Fruit fly (Drosophila melanogaster) whole organism, embryonic: ENCODE data around the gene Tg.
A peak's percentile ranks its signal among the peaks of the same experiment; 100 is the strongest.

Source experiments
- CG10565 ChIP-seq: fragments of 200-800 bp; sonication (Bioruptor generic); optimal IDR thresholded peaks from 3 replicates; lab custom pipeline; 2016; ENCODE audit warnings: missing biosample characterization, mild to moderate bottlenecking, missing genetic modification characterization
- CG10959 ChIP-seq: fragments of 200-800 bp; sonication (Bioruptor generic); IDR thresholded peaks from 2 replicates; pipeline ENCODE4 v1.3.6; 2022; ENCODE audit warnings: missing biosample characterization, missing genetic modification characterization
- CG11456 ChIP-seq: fragments of 200-800 bp; sonication (Bioruptor generic); IDR thresholded peaks from 3 replicates; pipeline ENCODE4 v1.3.6; 2022; ENCODE audit warnings: missing biosample characterization, missing genetic modification characterization
- CG12659 ChIP-seq: fragments of 200-800 bp; sonication (Bioruptor generic); optimal IDR thresholded peaks from 3 replicates; lab custom pipeline; 2017; ENCODE audit warnings: mild to moderate bottlenecking, missing biosample characterization, missing genetic modification reagents, missing genetic modification characterization
- CG13775 ChIP-seq: fragments of 200-800 bp; sonication (Bioruptor generic); optimal IDR thresholded peaks from 3 replicates; lab custom pipeline; 2017; ENCODE audit warnings: missing biosample characterization, mild to moderate bottlenecking, missing genetic modification characterization
- CG17829 ChIP-seq: fragments of 200-800 bp; optimal IDR thresholded peaks from 2 replicates; lab custom pipeline; 2019; ENCODE audit warnings: missing biosample characterization, mild to moderate bottlenecking, missing genetic modification characterization, moderate library complexity
- CG17912 ChIP-seq: fragments of 200-800 bp; sonication (Bioruptor generic); optimal IDR thresholded peaks from 2 replicates; lab custom pipeline; 2018; ENCODE audit warnings: missing biosample characterization, mild to moderate bottlenecking, missing genetic modification characterization
- CG2678 ChIP-seq: fragments of 200-800 bp; sonication (Bioruptor generic); optimal IDR thresholded peaks from 3 replicates; lab custom pipeline; 2019; ENCODE audit warnings: missing biosample characterization, mild to moderate bottlenecking, missing genetic modification characterization, moderate library complexity
- CG2875 ChIP-seq: fragments of 200-800 bp; sonication (Bioruptor generic); optimal IDR thresholded peaks from 2 replicates; lab custom pipeline; 2017; ENCODE audit warnings: missing biosample characterization, mild to moderate bottlenecking, missing genetic modification characterization, missing genetic modification reagents
- CG30431 ChIP-seq: fragments of 200-800 bp; sonication (Bioruptor generic); optimal IDR thresholded peaks from 2 replicates; lab custom pipeline; 2017; ENCODE audit warnings: missing biosample characterization, missing genetic modification characterization
- CG3838 ChIP-seq: fragments of 200-800 bp; sonication (Bioruptor generic); optimal IDR thresholded peaks from 3 replicates; lab custom pipeline; 2016; ENCODE audit warnings: missing biosample characterization, missing genetic modification characterization
- CG3847 ChIP-seq: fragments of 200-800 bp; sonication (Bioruptor generic); IDR thresholded peaks from 2 replicates; pipeline ENCODE4 v1.3.6; 2022; ENCODE audit warnings: missing biosample characterization, missing genetic modification characterization
- CG3995 ChIP-seq: fragments of 200-800 bp; sonication (Bioruptor generic); optimal IDR thresholded peaks from 3 replicates; lab custom pipeline; 2016; ENCODE audit warnings: missing biosample characterization, missing genetic modification characterization
- CG4404 ChIP-seq: fragments of 200-800 bp; sonication (Bioruptor generic); IDR thresholded peaks from 2 replicates; pipeline ENCODE4 v1.3.6; 2022; ENCODE audit warnings: missing biosample characterization, missing genetic modification characterization
- CG5953 ChIP-seq: fragments of 200-800 bp; sonication (Bioruptor generic); IDR thresholded peaks from 2 replicates; pipeline ENCODE4 v1.3.6; 2022; ENCODE audit warnings: missing biosample characterization, missing genetic modification characterization
- CG6683 ChIP-seq: fragments of 200-800 bp; sonication (Bioruptor generic); optimal IDR thresholded peaks from 2 replicates; lab custom pipeline; 2017; ENCODE audit warnings: missing biosample characterization, mild to moderate bottlenecking, missing genetic modification characterization, missing genetic modification reagents
- CG6689 ChIP-seq: fragments of 200-800 bp; sonication (Bioruptor generic); IDR thresholded peaks from 2 replicates; pipeline ENCODE4 v1.3.6; 2022; ENCODE audit warnings: missing biosample characterization, missing genetic modification characterization
- CG6791 ChIP-seq: fragments of 200-800 bp; sonication (Bioruptor generic); IDR thresholded peaks from 3 replicates; pipeline ENCODE4 v1.3.6; 2022; ENCODE audit warnings: missing biosample characterization, missing genetic modification characterization; ENCODE audit not compliant: partially characterized antibody
- CG7745 ChIP-seq: fragments of 200-800 bp; sonication (Bioruptor generic); optimal IDR thresholded peaks from 2 replicates; lab custom pipeline; 2018; ENCODE audit warnings: missing biosample characterization, mild to moderate bottlenecking, missing genetic modification characterization, moderate library complexity
- CG8924 ChIP-seq: fragments of 200-800 bp; optimal IDR thresholded peaks from 3 replicates; lab custom pipeline; 2019; ENCODE audit warnings: missing biosample characterization, mild to moderate bottlenecking, missing genetic modification characterization, moderate library complexity
- CG9437 ChIP-seq: fragments of 200-800 bp; sonication (Bioruptor generic); optimal IDR thresholded peaks from 2 replicates; lab custom pipeline; 2018; ENCODE audit warnings: missing biosample characterization, mild to moderate bottlenecking, missing genetic modification characterization
- CG9876 ChIP-seq: fragments of 200-800 bp; sonication (Bioruptor generic); optimal IDR thresholded peaks from 2 replicates; lab custom pipeline; 2016; ENCODE audit warnings: missing biosample characterization, missing genetic modification characterization
- Camta ChIP-seq: fragments of 200-800 bp; sonication (Bioruptor generic); optimal IDR thresholded peaks from 2 replicates; lab custom pipeline; 2016; ENCODE audit warnings: missing biosample characterization, missing genetic modification characterization
- Dp ChIP-seq: fragments of 200-800 bp; sonication (Bioruptor generic); optimal IDR thresholded peaks from 2 replicates; lab custom pipeline; 2018; ENCODE audit warnings: missing biosample characterization, mild to moderate bottlenecking, missing genetic modification characterization, moderate library complexity
- E2f2 ChIP-seq: fragments of 200-800 bp; sonication (Bioruptor generic); IDR thresholded peaks from 2 replicates; pipeline ENCODE4 v1.3.6; 2022; ENCODE audit warnings: missing biosample characterization, missing genetic modification characterization
- HLH3B ChIP-seq: fragments of 200-800 bp; sonication (Bioruptor generic); IDR thresholded peaks from 2 replicates; pipeline ENCODE4 v1.3.6; 2022; ENCODE audit warnings: missing biosample characterization, missing genetic modification characterization
- HLHmδ ChIP-seq: fragments of 200-800 bp; sonication (Bioruptor generic); optimal IDR thresholded peaks from 2 replicates; lab custom pipeline; 2018; ENCODE audit warnings: missing biosample characterization, mild to moderate bottlenecking, missing genetic modification characterization, moderate library complexity
- Hey ChIP-seq: fragments of 200-800 bp; sonication (Bioruptor generic); optimal IDR thresholded peaks from 3 replicates; lab custom pipeline; 2018; ENCODE audit warnings: missing biosample characterization, mild to moderate bottlenecking, missing genetic modification characterization
- Max ChIP-seq: fragments of 200-800 bp; sonication (Bioruptor generic); optimal IDR thresholded peaks from 2 replicates; lab custom pipeline; 2016; ENCODE audit warnings: missing biosample characterization, mild to moderate bottlenecking, missing genetic modification characterization
- Rfx ChIP-seq: fragments of 200-800 bp; sonication (Bioruptor generic); IDR thresholded peaks from 2 replicates; pipeline ENCODE4 v1.3.6; 2022; ENCODE audit warnings: missing biosample characterization, missing genetic modification characterization
- Six4 ChIP-seq: fragments of 200-800 bp; sonication (Bioruptor generic); optimal IDR thresholded peaks from 2 replicates; lab custom pipeline; 2016; ENCODE audit warnings: missing biosample characterization, missing genetic modification characterization
- Xrp1 ChIP-seq: fragments of 200-800 bp; sonication (Bioruptor generic); IDR thresholded peaks from 2 replicates; pipeline ENCODE4 v1.3.6; 2022; ENCODE audit warnings: missing biosample characterization, missing genetic modification characterization
- amos ChIP-seq: fragments of 200-800 bp; sonication (Bioruptor generic); IDR thresholded peaks from 2 replicates; pipeline ENCODE4 v1.3.6; 2022; ENCODE audit warnings: missing biosample characterization, missing genetic modification characterization; ENCODE audit not compliant: partially characterized antibody
- br ChIP-seq: fragments of >200 bp; optimal IDR thresholded peaks from 2 replicates; lab custom pipeline; 2017
- chn ChIP-seq: fragments of 200-800 bp; sonication (Bioruptor generic); optimal IDR thresholded peaks from 2 replicates; lab custom pipeline; 2016; ENCODE audit warnings: missing biosample characterization, missing genetic modification characterization
- da ChIP-seq: fragments of 200-800 bp; sonication (Bioruptor generic); optimal IDR thresholded peaks from 2 replicates; lab custom pipeline; 2016; ENCODE audit warnings: missing biosample characterization, missing genetic modification characterization
- emc ChIP-seq: fragments of 200-800 bp; sonication (Bioruptor generic); optimal IDR thresholded peaks from 2 replicates; lab custom pipeline; 2016; ENCODE audit warnings: missing biosample characterization, missing genetic modification characterization
- h ChIP-seq: fragments of >200 bp; optimal IDR thresholded peaks from 2 replicates; lab custom pipeline; 2017
- ind ChIP-seq: fragments of 200-800 bp; sonication (Bioruptor generic); optimal IDR thresholded peaks from 3 replicates; lab custom pipeline; 2016; ENCODE audit warnings: missing biosample characterization, missing genetic modification characterization
- inv ChIP-seq: fragments of 200-800 bp; sonication (Bioruptor generic); IDR thresholded peaks from 2 replicates; pipeline ENCODE4 v1.3.6; 2022; ENCODE audit warnings: missing biosample characterization, missing genetic modification characterization; ENCODE audit not compliant: partially characterized antibody
- klu ChIP-seq: fragments of 200-800 bp; sonication (Bioruptor generic); IDR thresholded peaks from 2 replicates; pipeline ENCODE4 v1.3.6; 2022; ENCODE audit warnings: missing biosample characterization, missing genetic modification characterization
- otp ChIP-seq: fragments of 200-800 bp; sonication (Bioruptor generic); IDR thresholded peaks from 3 replicates; pipeline ENCODE4, ENCODE4 v1.3.6; 2022; ENCODE audit warnings: missing biosample characterization, missing genetic modification characterization
- pros ChIP-seq: fragments of 200-800 bp; sonication (Bioruptor generic); optimal IDR thresholded peaks from 3 replicates; lab custom pipeline; 2019; ENCODE audit warnings: missing biosample characterization, mild to moderate bottlenecking, missing genetic modification characterization, moderate library complexity
- pum ChIP-seq: fragments of 200-800 bp; sonication (Bioruptor generic); optimal IDR thresholded peaks from 2 replicates; lab custom pipeline; 2016; ENCODE audit warnings: missing biosample characterization, missing genetic modification characterization
- seq ChIP-seq: fragments of 200-800 bp; sonication (Bioruptor generic); IDR thresholded peaks from 2 replicates; pipeline ENCODE4 v1.3.6; 2022; ENCODE audit warnings: missing biosample characterization, missing genetic modification characterization
- slou ChIP-seq: fragments of 200-800 bp; sonication (Bioruptor generic); optimal IDR thresholded peaks from 3 replicates; lab custom pipeline; 2016; ENCODE audit warnings: missing biosample characterization, missing genetic modification characterization
- tgo ChIP-seq: fragments of 200-800 bp; sonication (Bioruptor generic); IDR thresholded peaks from 3 replicates; pipeline ENCODE4 v1.3.6; 2022; ENCODE audit warnings: missing biosample characterization, missing genetic modification characterization
- unc-4 ChIP-seq: fragments of 200-800 bp; sonication (Bioruptor generic); IDR thresholded peaks from 2 replicates; pipeline ENCODE4 v1.3.6; 2022; ENCODE audit warnings: missing biosample characterization, missing genetic modification characterization; ENCODE audit not compliant: partially characterized antibody
- vfl ChIP-seq: fragments of 200-800 bp; sonication (Bioruptor generic); optimal IDR thresholded peaks from 2 replicates; lab custom pipeline; 2016; ENCODE audit warnings: missing biosample characterization, missing genetic modification characterization
- zen2 ChIP-seq: fragments of 200-800 bp; sonication (Bioruptor generic); IDR thresholded peaks from 3 replicates; pipeline ENCODE4 v1.3.6; 2022; ENCODE audit warnings: missing biosample characterization, missing genetic modification characterization; ENCODE audit not compliant: partially characterized antibody

Tg gene

DNA sequence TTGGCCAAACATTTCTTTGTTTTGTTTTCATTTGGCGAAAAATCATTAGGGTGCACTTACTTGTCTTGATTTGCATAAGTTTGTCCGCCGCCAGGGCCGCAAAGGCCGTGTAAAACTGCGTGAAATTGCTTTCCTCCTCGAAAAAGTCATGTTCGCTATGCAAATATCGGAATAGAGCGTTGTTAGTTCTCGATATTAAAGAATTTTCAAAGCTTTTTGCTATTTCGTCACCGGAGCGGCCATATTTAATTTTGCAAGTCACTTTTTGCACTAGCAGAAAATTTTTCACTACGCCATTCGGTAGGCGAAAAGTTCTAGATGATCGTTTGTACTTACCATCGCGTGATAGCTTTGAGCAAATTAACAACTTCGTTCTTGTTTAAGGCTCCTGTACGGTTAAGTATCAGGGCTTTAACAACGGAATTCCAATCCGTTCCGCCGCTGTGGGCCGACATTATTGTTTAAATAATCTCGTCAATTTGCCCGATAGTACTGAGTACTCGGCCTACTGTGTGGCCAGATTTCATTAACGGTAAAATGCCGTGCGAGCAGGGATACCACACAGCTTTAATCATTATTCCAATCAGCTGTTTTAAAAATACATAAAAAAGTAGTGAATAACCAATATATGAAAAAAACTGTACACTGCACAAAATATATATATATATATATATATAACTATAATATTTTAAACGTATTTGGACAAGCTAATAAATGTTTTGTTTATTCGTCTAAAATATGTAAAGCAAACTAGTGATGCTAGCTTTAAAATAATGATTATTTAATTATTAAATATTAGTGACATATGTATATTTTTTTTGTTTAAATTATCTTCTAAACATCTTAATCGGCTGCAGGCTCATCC, 60.1 kb downstream of the Tg start, which contains the start of gene poe (continued):
- TF ChIP-seq CG17829 (tag; lab: Kevin White, UChicago) (peak; percentile 73), CG3847 (0 out of 2 replicates have a peak, but pooled peaks have one; percentile 23), tgo (peak; percentile 73), HLH3B (GFP tag; lab: Robert Waterston, UW) (0 out of 2 replicates have a peak, but pooled peaks have one; percentile 44), da (GFP tag; lab: Kevin White, UChicago) (no peak), CG3995 (peak; percentile 9), CG13775 (GFP tag; lab: Kevin White, UChicago) (peak; percentile 28), CG4404 (GFP tag; lab: Robert Waterston, UW) (no peak), Rfx (GFP tag; lab: Robert Waterston, UW) (peak; percentile 66), CG9437 (peak; percentile 41), CG10959 (GFP tag; lab: Robert Waterston, UW) (no peak), CG7745 (tag; lab: Kevin White, UChicago) (no peak), CG10565 (GFP tag; lab: Kevin White, UChicago) (no peak), Camta (GFP tag; lab: Kevin White, UChicago) (no peak), Dp (GFP tag; lab: Kevin White, UChicago) (peak; percentile 20), CG2875 (GFP tag; lab: Kevin White, UChicago) (no peak), CG3838 (GFP tag; lab: Kevin White, UChicago) (no peak), ind (GFP tag; lab: Kevin White, UChicago) (no peak), pros (GFP tag; lab: Kevin White, UChicago) (no peak), klu (GFP tag; lab: Robert Waterston, UW) (no peak; the same call in 1 of the 2 replicates), inv (GFP tag; lab: Robert Waterston, UW) (no peak), Max (GFP tag; lab: Kevin White, UChicago) (no peak), HLHmδ (GFP tag; lab: Kevin White, UChicago) (no peak), h (no peak), E2f2 (GFP tag; lab: Robert Waterston, UW) (no peak; the same call in 1 of the 2 replicates), seq (no peak), CG6791 (no peak), chn (GFP tag; lab: Kevin White, UChicago) (no peak), CG6689 (GFP tag; lab: Robert Waterston, UW) (peak; percentile 74), Six4 (GFP tag; lab: Kevin White, UChicago) (peak; percentile 21), CG17912 (GFP tag; lab: Kevin White, UChicago) (no peak), CG8924 (tag; lab: Kevin White, UChicago) (peak; percentile 78), otp (GFP tag; lab: Robert Waterston, UW) (no peak), CG5953 (GFP tag; lab: Robert Waterston, UW) (no peak), vfl (GFP tag; lab: Kevin White, UChicago) (no peak), amos (GFP tag; lab: Robert Waterston, UW) (peak; percentile 23; the same call in 1 of the 2 replicates), Xrp1 (GFP tag; lab: Robert Waterston, UW) (peak; percentile 80; the same call in 1 of the 2 replicates), CG6683 (no peak), br (lab: Kevin White, UChicago) (no peak), zen2 (no peak), unc-4 (GFP tag; lab: Robert Waterston, UW) (0 out of 2 replicates have a peak, but pooled peaks have one; percentile 20), CG9876 (no peak), CG11456 (GFP tag; lab: Robert Waterston, UW) (0 out of 3 replicates have a peak, but pooled peaks have one; percentile 33), emc (GFP tag; lab: Kevin White, UChicago) (no peak), CG2678 (tag; lab: Kevin White, UChicago) (no peak), slou (GFP tag; lab: Kevin White, UChicago) (no peak), CG12659 (GFP tag; lab: Kevin White, UChicago) (peak; percentile 67), Hey (tag; lab: Kevin White, UChicago) (no peak), pum (GFP tag; lab: Kevin White, UChicago) (no peak), CG30431 (GFP tag; lab: Kevin White, UChicago) (no peak)
